Fruit fly (Drosophila melanogaster): Measurements from ENCODE around the gene CG43924.

dm6 chr2L:15745989-15746388, 35.1 kb upstream of the CG43924 start:
- TF ChIP-seq Pif1B (GFP tag; optimal IDR thresholded peaks at IDR 0.05) (no peak), CG8159 (tag; optimal IDR thresholded peaks at IDR 0.05) (no peak), fd96Ca (GFP tag; IDR thresholded peaks at IDR 0.05) (no peak), D1 (tag; optimal IDR thresholded peaks at IDR 0.05) (no peak), CG17806 (tag; optimal IDR thresholded peaks at IDR 0.05) (no peak), EcR (GFP tag; optimal IDR thresholded peaks at IDR 0.05) (no peak), CG12605 (GFP tag; IDR thresholded peaks at IDR 0.05) (no peak), CG14655 (GFP tag; optimal IDR thresholded peaks at IDR 0.05) (no peak), CG9948 (tag; optimal IDR thresholded peaks at IDR 0.05) (no peak), CG8301 (tag; optimal IDR thresholded peaks at IDR 0.05) (no peak), CG13204 (GFP tag; optimal IDR thresholded peaks at IDR 0.05) (no peak)
